Fruit fly (Drosophila melanogaster): Measurements from ENCODE around the gene mtTFB1.
A peak's percentile ranks its signal among the peaks of the same experiment; 100 is the strongest.

DNA sequence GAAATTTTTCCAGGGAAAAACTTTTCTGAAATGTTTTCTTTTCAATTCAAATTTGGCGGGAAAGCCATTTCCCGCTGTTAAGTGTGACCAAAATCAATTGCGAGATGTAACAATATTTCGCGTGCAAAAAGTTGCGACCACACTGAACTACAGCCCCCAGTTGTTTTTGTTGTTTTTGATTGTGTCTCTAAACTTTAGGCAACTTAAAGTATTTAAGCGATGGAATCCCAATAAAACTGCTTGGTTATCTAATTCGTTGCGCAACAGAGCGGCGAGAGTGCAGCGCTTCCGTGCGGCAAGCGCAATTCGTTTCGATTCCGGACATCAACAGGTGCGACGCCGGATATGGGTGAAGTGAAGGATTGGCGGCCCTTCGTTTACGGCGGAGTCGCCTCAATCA is 12.0 kb downstream of the mtTFB1 start, which contains the start of gene Bmcp:
- TF ChIP-seq kah (GFP tag; optimal IDR thresholded peaks at IDR 0.05) (peak; percentile 96), sug (tag; optimal IDR thresholded peaks at IDR 0.05) (no peak), chn (GFP tag; optimal IDR thresholded peaks at IDR 0.05) (no peak), CG14860 (GFP tag; IDR thresholded peaks at IDR 0.05; ENCODE audit: partially characterized antibody) (no peak), CG12104 (GFP tag; optimal IDR thresholded peaks at IDR 0.05) (no peak)

Measured in whole organism, embryonic.